Fruit fly (Drosophila melanogaster) whole organism, wandering third instar larva: ENCODE results near the gene CG13724.

Experiments
- CG32264 ChIP-seq: fragments of 200-800 bp; sonication (Bioruptor generic); optimal IDR thresholded peaks from 2 replicates; lab custom pipeline; 2016; ENCODE audit warnings: missing biosample characterization, missing genetic modification characterization
- CG9705 ChIP-seq: fragments of 200-800 bp; sonication (Bioruptor generic); optimal IDR thresholded peaks from 2 replicates; lab custom pipeline; 2018; ENCODE audit warnings: missing biosample characterization, mild to moderate bottlenecking, missing genetic modification characterization
- CrebA ChIP-seq: fragments of 200-800 bp; sonication (Bioruptor generic); optimal IDR thresholded peaks from 2 replicates; lab custom pipeline; 2016; ENCODE audit warnings: missing biosample characterization, mild to moderate bottlenecking, missing genetic modification characterization, borderline replicate concordance
- Dfd ChIP-seq: fragments of >200 bp; optimal IDR thresholded peaks from 2 replicates; lab custom pipeline; 2017; ENCODE audit warnings: missing biosample characterization, missing genetic modification characterization
- Dif ChIP-seq: fragments of 200-275, 200-300 bp; sonication (Bioruptor generic); optimal IDR thresholded peaks from 2 replicates; lab custom pipeline; 2018; ENCODE audit warnings: missing biosample characterization, missing genetic modification characterization; ENCODE audit not compliant: partially characterized antibody
- GATAd ChIP-seq: sonication (Bioruptor generic); optimal IDR thresholded peaks from 2 replicates; lab custom pipeline; 2016; ENCODE audit warnings: missing biosample characterization, missing genetic modification characterization
- HLH106 ChIP-seq: fragments of 200-800 bp; optimal IDR thresholded peaks from 3 replicates; lab custom pipeline; 2019; ENCODE audit warnings: missing biosample characterization, mild to moderate bottlenecking, missing genetic modification characterization, moderate library complexity
- Hnf4 ChIP-seq: fragments of 200-800 bp; sonication (Bioruptor generic); optimal IDR thresholded peaks from 2 replicates; lab custom pipeline; 2016; ENCODE audit warnings: missing biosample characterization, mild to moderate bottlenecking, missing genetic modification characterization
- Hr78 ChIP-seq: fragments of >200 bp; optimal IDR thresholded peaks from 2 replicates; lab custom pipeline; 2017; ENCODE audit warnings: missing biosample characterization, missing genetic modification characterization
- Hr83 ChIP-seq: fragments of 200-300 bp; sonication (Bioruptor generic); optimal IDR thresholded peaks from 2 replicates; lab custom pipeline; 2016; ENCODE audit warnings: missing biosample characterization, mild to moderate bottlenecking, missing genetic modification characterization, moderate library complexity; ENCODE audit not compliant: poor library complexity, severe bottlenecking
- Jra ChIP-seq: sonication (Bioruptor generic); optimal IDR thresholded peaks from 2 replicates; lab custom pipeline; 2016; ENCODE audit warnings: missing biosample characterization, missing genetic modification characterization
- Mio ChIP-seq: sonication (Bioruptor generic); optimal IDR thresholded peaks from 2 replicates; lab custom pipeline; 2016; ENCODE audit warnings: missing biosample characterization, missing genetic modification characterization
- Myc ChIP-seq: fragments of >200 bp; optimal IDR thresholded peaks from 2 replicates; lab custom pipeline; 2017
- N ChIP-seq: fragments of >200 bp; optimal IDR thresholded peaks from 2 replicates; lab custom pipeline; 2018; ENCODE audit warnings: missing biosample characterization, missing external identifiers, missing genetic modification characterization
- Sp1 ChIP-seq: fragments of 200-800 bp; sonication (Bioruptor generic); optimal IDR thresholded peaks from 3 replicates; lab custom pipeline; 2019; ENCODE audit warnings: missing biosample characterization, mild to moderate bottlenecking, missing genetic modification characterization, moderate library complexity
- Vsx2 ChIP-seq: fragments of 200-300, 225-300 bp; sonication (Bioruptor generic); optimal IDR thresholded peaks from 2 replicates; lab custom pipeline; 2018; ENCODE audit warnings: missing biosample characterization, missing genetic modification characterization; ENCODE audit not compliant: partially characterized antibody
- brk ChIP-seq: fragments of 200-800 bp; sonication (Bioruptor generic); optimal IDR thresholded peaks from 2 replicates; lab custom pipeline; 2016; ENCODE audit warnings: missing biosample characterization, mild to moderate bottlenecking, missing genetic modification characterization
- dl ChIP-seq, 2 experiments: fragments of 175-275, 200-275 bp in 1 of 2; fragments of 200-275 bp in 1 of 2; sonication (Bioruptor generic); optimal IDR thresholded peaks; lab custom pipeline; 2018; ENCODE audit warnings: mild to moderate bottlenecking in 2 of 2, missing biosample characterization in 2 of 2, missing genetic modification characterization in 2 of 2, moderate library complexity in 2 of 2; ENCODE audit not compliant: partially characterized antibody in 2 of 2, insufficient read depth in 1 of 2
- dmrt93B ChIP-seq: fragments of 200-800 bp; sonication (Bioruptor generic); optimal IDR thresholded peaks from 2 replicates; lab custom pipeline; 2018; ENCODE audit warnings: missing biosample characterization, mild to moderate bottlenecking, missing genetic modification characterization
- dsf ChIP-seq: sonication (Bioruptor generic); optimal IDR thresholded peaks from 2 replicates; lab custom pipeline; 2016; ENCODE audit warnings: missing biosample characterization, missing genetic modification characterization, borderline replicate concordance
- foxo ChIP-seq, 2 experiments: fragments of 200-800 bp; sonication (Bioruptor generic); optimal IDR thresholded peaks; 2 replicates in 1 of 2; 3 replicates in 1 of 2; lab custom pipeline; 2016 to 2017; ENCODE audit warnings: missing biosample characterization in 2 of 2, missing genetic modification characterization in 2 of 2
- fru ChIP-seq: fragments of 200-800 bp; sonication (Bioruptor generic); optimal IDR thresholded peaks from 3 replicates; lab custom pipeline; 2016; ENCODE audit warnings: missing biosample characterization, mild to moderate bottlenecking, missing genetic modification characterization
- h ChIP-seq: fragments of 200-800 bp; sonication (Bioruptor generic); optimal IDR thresholded peaks from 3 replicates; lab custom pipeline; 2016; ENCODE audit warnings: missing biosample characterization, mild to moderate bottlenecking, missing genetic modification characterization
- jim ChIP-seq: fragments of 175-275, 200-325 bp; sonication (Bioruptor generic); optimal IDR thresholded peaks from 2 replicates; lab custom pipeline; 2016; ENCODE audit warnings: missing biosample characterization, mild to moderate bottlenecking, missing genetic modification characterization
- pan ChIP-seq: fragments of >200 bp; optimal IDR thresholded peaks from 2 replicates; lab custom pipeline; 2017
- rgr ChIP-seq: fragments of 200-800 bp; sonication (Bioruptor generic); optimal IDR thresholded peaks from 3 replicates; lab custom pipeline; 2016; ENCODE audit warnings: missing biosample characterization, mild to moderate bottlenecking, missing genetic modification characterization
- sage ChIP-seq: fragments of 200-800 bp; sonication (Bioruptor generic); optimal IDR thresholded peaks from 2 replicates; lab custom pipeline; 2016; ENCODE audit warnings: missing biosample characterization, mild to moderate bottlenecking, missing genetic modification characterization
- sv ChIP-seq: fragments of 200-800 bp; sonication (Bioruptor generic); optimal IDR thresholded peaks from 3 replicates; lab custom pipeline; 2016; ENCODE audit warnings: missing biosample characterization, missing genetic modification characterization
- tai ChIP-seq: sonication (Bioruptor generic); optimal IDR thresholded peaks from 2 replicates; lab custom pipeline; 2016; ENCODE audit warnings: missing biosample characterization, missing genetic modification characterization
- usp ChIP-seq: fragments of >200 bp; optimal IDR thresholded peaks from 2 replicates; lab custom pipeline; 2017; ENCODE audit warnings: missing biosample characterization, missing genetic modification characterization
- woc ChIP-seq: sonication (Bioruptor generic); optimal IDR thresholded peaks from 2 replicates; lab custom pipeline; 2016; ENCODE audit warnings: missing biosample characterization, mild to moderate bottlenecking, missing genetic modification characterization

The CG13724 gene

DNA sequence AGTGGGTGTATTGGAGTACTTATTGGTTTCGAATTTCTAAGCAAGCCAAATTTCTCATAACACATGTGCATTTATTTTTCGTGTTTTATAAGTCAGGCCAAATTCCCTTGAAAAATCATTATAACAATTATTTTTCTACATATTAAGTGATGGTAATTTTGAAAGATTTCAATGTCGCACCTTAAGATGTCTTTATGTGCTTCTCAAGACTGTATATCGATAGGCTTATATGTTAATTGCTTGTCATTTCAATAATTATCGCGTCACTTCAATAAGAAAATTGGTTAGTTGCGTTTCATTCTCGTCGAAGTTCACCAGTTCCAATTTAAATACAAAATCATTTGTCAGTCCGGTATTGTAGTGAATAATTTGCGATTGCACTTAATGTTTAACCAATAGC is 28.9 kb downstream of the CG13724 start, which contains the start of gene CG7692:
Gene CG7692, plus strand, starts transcription at position 301 of the 400 bp plus-strand sequence.
- no peak for TF ChIP-seq Myc (lab: Kevin White, UChicago)
- no peak for TF ChIP-seq Jra (GFP tag; lab: Kevin White, UChicago)
- no peak for TF ChIP-seq Sp1 (GFP tag; lab: Kevin White, UChicago)
- TF ChIP-seq Hr78 (GFP tag; lab: Kevin White, UChicago), result no peak
- no peak for TF ChIP-seq CrebA (GFP tag; lab: Kevin White, UChicago)
- TF ChIP-seq CG9705 (GFP tag; lab: Kevin White, UChicago), result no peak
- no peak for TF ChIP-seq tai
- TF ChIP-seq dmrt93B (GFP tag; lab: Kevin White, UChicago), result no peak
- no peak for TF ChIP-seq usp (GFP tag; lab: Kevin White, UChicago)
- no peak for TF ChIP-seq pan (lab: Kevin White, UChicago)
- no peak for TF ChIP-seq woc
- no peak for TF ChIP-seq Mio

- TF ChIP-seq Hnf4 (no peak), sage (GFP tag; lab: Kevin White, UChicago) (no peak), Myc (lab: Kevin White, UChicago) (peak; percentile 74), Dfd (GFP tag; lab: Kevin White, UChicago) (no peak), dl (GFP tag; optimal IDR thresholded peaks at IDR 0.05; lab: Kevin White, UChicago; ENCODE audit: insufficient read depth in 1 of 2, partially characterized antibody in 2 of 2) (no peak), Sp1 (GFP tag; lab: Kevin White, UChicago) (no peak), Dif (GFP tag; lab: Kevin White, UChicago) (no peak), CG32264 (GFP tag; lab: Kevin White, UChicago) (no peak), foxo (GFP tag; optimal IDR thresholded peaks at IDR 0.05; lab: Kevin White, UChicago) (no peak), rgr (GFP tag; lab: Kevin White, UChicago) (peak; percentile 28), fru (GFP tag; lab: Kevin White, UChicago) (peak; percentile 40), GATAd (GFP tag; lab: Kevin White, UChicago) (no peak), brk (GFP tag; lab: Kevin White, UChicago) (no peak), sv (no peak), N (GFP tag; lab: Kevin White, UChicago) (no peak)
These were observed 30.2 kb downstream of the CG13724 start for dm6 chr3L:17352812-17353211.

dm6 chr3L:17357431-17357830 is 34.8 kb downstream of the CG13724 start:
- no peak for TF ChIP-seq brk (GFP tag; lab: Kevin White, UChicago)
- no peak for TF ChIP-seq Dif (GFP tag; lab: Kevin White, UChicago)
- TF ChIP-seq CrebA (GFP tag; lab: Kevin White, UChicago), result no peak
- TF ChIP-seq Dfd (GFP tag; lab: Kevin White, UChicago), result no peak
- no peak for TF ChIP-seq GATAd (GFP tag; lab: Kevin White, UChicago)
- no peak for TF ChIP-seq h
- TF ChIP-seq pan (lab: Kevin White, UChicago), result no peak
- TF ChIP-seq rgr (GFP tag; lab: Kevin White, UChicago), result no peak
- TF ChIP-seq Hr78 (GFP tag; lab: Kevin White, UChicago), result no peak
- TF ChIP-seq Vsx2, result no peak
- TF ChIP-seq Hnf4, result no peak
- TF ChIP-seq Sp1 (GFP tag; lab: Kevin White, UChicago), result no peak
- TF ChIP-seq foxo (GFP tag; optimal IDR thresholded peaks at IDR 0.05; lab: Kevin White, UChicago), result no peak
- TF ChIP-seq CG9705 (GFP tag; lab: Kevin White, UChicago), result no peak
- no peak for TF ChIP-seq tai
- no peak for TF ChIP-seq sv
- TF ChIP-seq dsf (GFP tag; lab: Kevin White, UChicago), result no peak
- no peak for TF ChIP-seq usp (GFP tag; lab: Kevin White, UChicago)

DNA sequence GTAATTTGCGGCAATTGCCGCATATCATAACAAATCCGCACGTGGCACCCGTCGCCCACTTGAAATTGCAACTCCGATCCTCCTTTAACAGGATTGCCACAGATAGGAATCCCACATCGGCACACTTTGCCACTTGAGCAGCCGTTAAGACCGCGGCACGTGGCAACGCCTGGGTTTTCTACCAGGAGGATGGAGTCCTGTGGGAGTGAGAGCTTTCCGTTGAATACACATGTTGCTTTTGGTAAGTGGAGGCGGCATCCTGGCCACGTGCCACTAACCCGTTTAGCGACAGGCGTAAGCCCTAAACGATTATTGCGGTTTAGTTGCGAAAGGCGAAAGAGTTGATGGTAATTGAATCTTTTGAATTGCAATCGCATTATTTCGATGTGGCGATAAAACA is 35.8 kb downstream of the CG13724 start:
- TF ChIP-seq sage (GFP tag; lab: Kevin White, UChicago) (no peak), Vsx2 (peak; percentile 37)

DNA sequence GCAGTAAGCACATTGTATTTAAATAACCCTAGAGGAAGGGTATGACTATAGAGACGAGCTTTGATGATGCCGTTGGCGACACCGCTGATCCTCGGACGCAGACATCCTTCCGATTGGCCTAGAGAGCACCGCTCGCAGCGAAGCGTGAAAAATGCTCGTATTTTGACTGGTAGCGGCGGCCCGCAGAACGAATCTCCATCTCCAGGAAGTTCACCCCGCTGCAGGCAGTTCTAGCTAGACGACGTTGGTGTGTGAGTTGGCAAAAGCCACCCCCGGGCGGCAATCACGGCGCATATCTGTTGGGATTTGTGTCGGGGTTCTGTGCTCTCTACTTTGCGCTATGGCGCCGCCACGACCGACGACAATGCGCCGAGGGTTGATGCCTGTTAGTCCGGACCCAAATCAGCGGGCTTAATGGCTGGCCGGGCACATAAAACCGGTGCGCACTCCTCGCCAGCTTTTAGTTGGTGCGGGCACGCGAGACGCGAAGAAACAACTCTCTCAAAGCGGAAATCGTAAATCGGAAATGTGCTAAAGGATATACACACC is 36.7 kb downstream of the CG13724 start, which contains the start of gene tap:
Gene tap, plus strand, starts transcription at position 458 of the 549 bp plus-strand sequence.
- no peak for TF ChIP-seq Jra (GFP tag; lab: Kevin White, UChicago)
- TF ChIP-seq CG9705 (GFP tag; lab: Kevin White, UChicago), result no peak
- no peak for TF ChIP-seq h
- no peak for TF ChIP-seq Dif (GFP tag; lab: Kevin White, UChicago)
- no peak for TF ChIP-seq dsf (GFP tag; lab: Kevin White, UChicago)
- no peak for TF ChIP-seq Hnf4
- TF ChIP-seq pan (lab: Kevin White, UChicago), result no peak
- TF ChIP-seq Dfd (GFP tag; lab: Kevin White, UChicago), result no peak
- no peak for TF ChIP-seq dmrt93B (GFP tag; lab: Kevin White, UChicago)
- no peak for TF ChIP-seq Hr83
- no peak for TF ChIP-seq N (GFP tag; lab: Kevin White, UChicago)
- no peak for TF ChIP-seq fru (GFP tag; lab: Kevin White, UChicago)
- no peak for TF ChIP-seq Mio
- no peak for TF ChIP-seq GATAd (GFP tag; lab: Kevin White, UChicago)
- TF ChIP-seq brk (GFP tag; lab: Kevin White, UChicago), result no peak
- no peak for TF ChIP-seq jim
- no peak for TF ChIP-seq Hr78 (GFP tag; lab: Kevin White, UChicago)
- TF ChIP-seq Myc (lab: Kevin White, UChicago), result no peak
- no peak for TF ChIP-seq HLH106 (tag; lab: Kevin White, UChicago)
